Fruit fly (Drosophila melanogaster) whole organism, embryonic: Measurements from ENCODE around the gene CG17168.

Source experiments
- B-H2 ChIP-seq: fragments of 200-800 bp; sonication (Bioruptor generic); optimal IDR thresholded peaks from 2 replicates; lab custom pipeline; 2018; ENCODE audit warnings: missing biosample characterization, mild to moderate bottlenecking, missing genetic modification characterization
- Bdp1 ChIP-seq: fragments of 200-800 bp; sonication (Bioruptor generic); optimal IDR thresholded peaks from 3 replicates; lab custom pipeline; 2016; ENCODE audit warnings: missing biosample characterization, missing genetic modification characterization
- C15 ChIP-seq: fragments of 200-800 bp; sonication (Bioruptor generic); IDR thresholded peaks from 3 replicates; pipeline ENCODE4 v1.3.6; 2022; ENCODE audit warnings: missing biosample characterization, missing genetic modification characterization
- CG11093 ChIP-seq: fragments of 200-800 bp; sonication (Bioruptor generic); IDR thresholded peaks from 3 replicates; pipeline ENCODE4 v1.3.6; 2022; ENCODE audit warnings: missing biosample characterization, missing genetic modification characterization
- CG11560 ChIP-seq: fragments of 200-800 bp; sonication (Bioruptor generic); IDR thresholded peaks from 3 replicates; pipeline ENCODE4 v1.3.6; 2022; ENCODE audit warnings: missing biosample characterization, missing genetic modification characterization
- CG14860 ChIP-seq: fragments of 200-800 bp; sonication (Bioruptor generic); IDR thresholded peaks from 3 replicates; pipeline ENCODE4 v1.3.6; 2022; ENCODE audit warnings: missing biosample characterization, missing genetic modification characterization; ENCODE audit not compliant: partially characterized antibody
- CG16779 ChIP-seq: fragments of 200-800 bp; sonication (Bioruptor generic); IDR thresholded peaks from 2 replicates; pipeline ENCODE4 v1.3.6; 2022; ENCODE audit warnings: missing biosample characterization, missing genetic modification characterization
- CG16813 ChIP-seq: fragments of 200-800 bp; sonication (Bioruptor generic); IDR thresholded peaks from 3 replicates; pipeline ENCODE4 v1.3.6; 2022; ENCODE audit warnings: missing biosample characterization, missing genetic modification characterization; ENCODE audit not compliant: partially characterized antibody
- CG18262 ChIP-seq: fragments of 200-800 bp; optimal IDR thresholded peaks from 3 replicates; lab custom pipeline; 2019; ENCODE audit warnings: missing biosample characterization, mild to moderate bottlenecking, missing genetic modification characterization, moderate library complexity
- CG18599 ChIP-seq: fragments of 200-800 bp; sonication (Bioruptor generic); optimal IDR thresholded peaks from 3 replicates; lab custom pipeline; 2017; ENCODE audit warnings: missing biosample characterization, missing genetic modification characterization, mild to moderate bottlenecking, moderate library complexity, missing genetic modification reagents
- CG31365 ChIP-seq: fragments of 200-800 bp; sonication (Bioruptor generic); optimal IDR thresholded peaks from 2 replicates; lab custom pipeline; 2018; ENCODE audit warnings: missing biosample characterization, mild to moderate bottlenecking, missing genetic modification characterization
- CG31388 ChIP-seq: fragments of 200-800 bp; sonication (Bioruptor generic); optimal IDR thresholded peaks from 2 replicates; lab custom pipeline; 2016; ENCODE audit warnings: missing biosample characterization, missing genetic modification characterization
- CG33557 ChIP-seq: fragments of 200-800 bp; sonication (Bioruptor generic); optimal IDR thresholded peaks from 2 replicates; lab custom pipeline; 2019; ENCODE audit warnings: missing biosample characterization, mild to moderate bottlenecking, missing genetic modification characterization, moderate library complexity
- CG3726 ChIP-seq: fragments of 200-800 bp; sonication (Bioruptor generic); IDR thresholded peaks from 3 replicates; pipeline ENCODE4, ENCODE4 v1.3.6; 2022; ENCODE audit warnings: missing biosample characterization, missing genetic modification characterization
- CG43689 ChIP-seq: fragments of 200-800 bp; sonication (Bioruptor generic); IDR thresholded peaks from 2 replicates; pipeline ENCODE4 v1.3.6; 2022; ENCODE audit warnings: missing biosample characterization, missing genetic modification characterization
- CG4404 ChIP-seq: fragments of 200-800 bp; sonication (Bioruptor generic); IDR thresholded peaks from 2 replicates; pipeline ENCODE4 v1.3.6; 2022; ENCODE audit warnings: missing biosample characterization, missing genetic modification characterization
- CG7271 ChIP-seq: fragments of 200-800 bp; sonication (Bioruptor generic); optimal IDR thresholded peaks from 2 replicates; lab custom pipeline; 2018; ENCODE audit warnings: missing biosample characterization, mild to moderate bottlenecking, missing genetic modification characterization, moderate library complexity
- CG7786 ChIP-seq: fragments of 200-800 bp; sonication (Bioruptor generic); optimal IDR thresholded peaks from 2 replicates; lab custom pipeline; 2016; ENCODE audit warnings: missing biosample characterization, missing genetic modification characterization
- CHES-1-like ChIP-seq: fragments of 200-800 bp; sonication (Bioruptor generic); optimal IDR thresholded peaks from 2 replicates; lab custom pipeline; 2016; ENCODE audit warnings: missing biosample characterization, missing genetic modification characterization
- Ets65A ChIP-seq: fragments of 200-800 bp; sonication (Bioruptor generic); peaks from one replicate; lab custom pipeline; 2016; ENCODE audit warnings: missing biosample characterization, missing genetic modification characterization
- Gug ChIP-seq: fragments of 200-800 bp; sonication (Bioruptor generic); IDR thresholded peaks from 4 replicates; pipeline ENCODE4 v1.3.6; 2022; ENCODE audit warnings: missing biosample characterization, missing genetic modification characterization
- HLH54F ChIP-seq: fragments of 200-800 bp; sonication (Bioruptor generic); optimal IDR thresholded peaks from 3 replicates; lab custom pipeline; 2016; ENCODE audit warnings: missing biosample characterization, missing genetic modification characterization
- Hand ChIP-seq: fragments of 200-800 bp; sonication (Bioruptor generic); optimal IDR thresholded peaks from 2 replicates; lab custom pipeline; 2017; ENCODE audit warnings: mild to moderate bottlenecking, missing biosample characterization, missing genetic modification reagents, missing genetic modification characterization
- HmgZ ChIP-seq: fragments of 200-800 bp; sonication (Bioruptor generic); optimal IDR thresholded peaks from 2 replicates; lab custom pipeline; 2018; ENCODE audit warnings: missing biosample characterization, mild to moderate bottlenecking, missing genetic modification characterization
- Hr39 ChIP-seq: fragments of >200 bp; optimal IDR thresholded peaks from 2 replicates; lab custom pipeline; 2017
- Kr ChIP-seq: fragments of 200-800 bp; sonication (Bioruptor generic); optimal IDR thresholded peaks from 2 replicates; lab custom pipeline; 2017; ENCODE audit warnings: missing biosample characterization, mild to moderate bottlenecking, missing genetic modification characterization
- NC2β ChIP-seq: fragments of 200-800 bp; sonication (Bioruptor generic); optimal IDR thresholded peaks from 2 replicates; lab custom pipeline; 2016; ENCODE audit warnings: missing biosample characterization, missing genetic modification characterization
- NFAT ChIP-seq: fragments of 200-800 bp; sonication (Bioruptor generic); IDR thresholded peaks from 2 replicates; pipeline ENCODE4 v1.3.6; 2022; ENCODE audit warnings: missing biosample characterization, missing genetic modification characterization
- Nf-YB ChIP-seq: fragments of 200-800 bp; sonication (Bioruptor generic); optimal IDR thresholded peaks from 3 replicates; lab custom pipeline; 2019; ENCODE audit warnings: missing biosample characterization, mild to moderate bottlenecking, missing genetic modification characterization, moderate library complexity
- Nf-YC ChIP-seq: fragments of 200-800 bp; optimal IDR thresholded peaks from 3 replicates; lab custom pipeline; 2019; ENCODE audit warnings: missing biosample characterization, mild to moderate bottlenecking, missing genetic modification characterization, moderate library complexity
- Poxn ChIP-seq: fragments of 200-800 bp; sonication (Bioruptor generic); IDR thresholded peaks from 2 replicates; pipeline ENCODE4 v1.3.6; 2022; ENCODE audit warnings: missing biosample characterization, missing genetic modification characterization
- Sin3A ChIP-seq: fragments of >200 bp; optimal IDR thresholded peaks from 2 replicates; lab custom pipeline; 2018
- Sry-β ChIP-seq: fragments of 200-800 bp; sonication (Bioruptor generic); optimal IDR thresholded peaks from 2 replicates; lab custom pipeline; 2018; ENCODE audit warnings: missing biosample characterization, mild to moderate bottlenecking, missing genetic modification characterization, moderate library complexity
- Tbp ChIP-seq: fragments of >200 bp; optimal IDR thresholded peaks from 2 replicates; lab custom pipeline; 2018; ENCODE audit warnings: missing biosample characterization, missing genetic modification characterization
- Usf ChIP-seq: fragments of 200-800 bp; sonication (Bioruptor generic); optimal IDR thresholded peaks from 2 replicates; lab custom pipeline; 2017; ENCODE audit warnings: missing genotype, missing biosample characterization, missing genetic modification characterization
- abd-A ChIP-seq: fragments of 200-800 bp; sonication (Bioruptor generic); optimal IDR thresholded peaks from 3 replicates; lab custom pipeline; 2019; ENCODE audit warnings: missing biosample characterization, mild to moderate bottlenecking, missing genetic modification characterization, moderate library complexity
- ato ChIP-seq: fragments of 200-800 bp; sonication (Bioruptor generic); IDR thresholded peaks from 2 replicates; pipeline ENCODE4 v1.3.6; 2022; ENCODE audit warnings: missing biosample characterization, missing genetic modification characterization; ENCODE audit not compliant: partially characterized antibody
- bowl ChIP-seq: fragments of 200-800 bp; sonication (Bioruptor generic); IDR thresholded peaks from 2 replicates; pipeline ENCODE4 v1.3.6; 2022; ENCODE audit warnings: missing biosample characterization, missing genetic modification characterization
- chm ChIP-seq: fragments of 200-800 bp; sonication (Bioruptor generic); IDR thresholded peaks from 2 replicates; pipeline ENCODE4 v1.3.6; 2022; ENCODE audit warnings: missing biosample characterization, missing genetic modification characterization
- corto ChIP-seq: fragments of 200-800 bp; sonication (Bioruptor generic); optimal IDR thresholded peaks from 2 replicates; lab custom pipeline; 2016; ENCODE audit warnings: missing biosample characterization, mild to moderate bottlenecking, missing genetic modification characterization, moderate library complexity
- gce ChIP-seq: fragments of 200-800 bp; sonication (Bioruptor generic); IDR thresholded peaks from 3 replicates; pipeline ENCODE4 v1.3.6; 2022; ENCODE audit warnings: missing biosample characterization, missing genetic modification characterization
- jumu ChIP-seq: fragments of 200-800 bp; sonication (Bioruptor generic); optimal IDR thresholded peaks from 3 replicates; lab custom pipeline; 2016; ENCODE audit warnings: missing biosample characterization, missing genetic modification characterization
- nerfin-2 ChIP-seq: fragments of 200-800 bp; sonication (Bioruptor generic); IDR thresholded peaks from 2 replicates; pipeline ENCODE4 v1.3.6; 2022; ENCODE audit warnings: missing biosample characterization, missing genetic modification characterization; ENCODE audit not compliant: partially characterized antibody
- nmo ChIP-seq: fragments of 200-800 bp; sonication (Bioruptor generic); optimal IDR thresholded peaks from 2 replicates; lab custom pipeline; 2018; ENCODE audit warnings: missing biosample characterization, mild to moderate bottlenecking, missing genetic modification characterization, moderate library complexity
- phol ChIP-seq: fragments of 200-800 bp; sonication (Bioruptor generic); optimal IDR thresholded peaks from 3 replicates; lab custom pipeline; 2018; ENCODE audit warnings: missing biosample characterization, mild to moderate bottlenecking, missing genetic modification characterization, moderate library complexity
- pita ChIP-seq: fragments of 200-800 bp; sonication (Bioruptor generic); optimal IDR thresholded peaks from 2 replicates; lab custom pipeline; 2017; ENCODE audit warnings: missing biosample characterization, mild to moderate bottlenecking, missing genetic modification characterization
- pzg ChIP-seq: fragments of 200-800 bp; sonication (Bioruptor generic); optimal IDR thresholded peaks from 3 replicates; lab custom pipeline; 2018; ENCODE audit warnings: missing biosample characterization, mild to moderate bottlenecking, missing genetic modification characterization, moderate library complexity
- schlank ChIP-seq: fragments of 200-800 bp; sonication (Bioruptor generic); optimal IDR thresholded peaks from 2 replicates; lab custom pipeline; 2018; ENCODE audit warnings: missing biosample characterization, mild to moderate bottlenecking, missing genetic modification characterization
- scrt ChIP-seq: fragments of 200-800 bp; sonication (Bioruptor generic); optimal IDR thresholded peaks from 2 replicates; lab custom pipeline; 2018; ENCODE audit warnings: missing biosample characterization, mild to moderate bottlenecking, missing genetic modification characterization, moderate library complexity
- so ChIP-seq: fragments of 200-800 bp; sonication (Bioruptor generic); IDR thresholded peaks from 3 replicates; pipeline ENCODE4 v1.3.6; 2022; ENCODE audit warnings: missing biosample characterization, missing genetic modification characterization
- toy ChIP-seq: fragments of 200-800 bp; sonication (Bioruptor generic); IDR thresholded peaks from 2 replicates; pipeline ENCODE4 v1.3.6; 2022; ENCODE audit warnings: missing biosample characterization, missing genetic modification characterization
- trem ChIP-seq: fragments of 200-800 bp; optimal IDR thresholded peaks from 3 replicates; lab custom pipeline; 2019; ENCODE audit warnings: missing biosample characterization, mild to moderate bottlenecking, missing genetic modification characterization, moderate library complexity
- trh ChIP-seq: fragments of 200-800 bp; sonication (Bioruptor generic); optimal IDR thresholded peaks from 2 replicates; lab custom pipeline; 2016; ENCODE audit warnings: missing biosample characterization, missing genetic modification characterization

CG17168 gene

dm6 chrX:23082407-23082905 lies at the start of gene CG17168, which contains the start of gene CG17163 (continued):
- TF ChIP-seq Sin3A, result peak; percentile 28
- no peak for TF ChIP-seq trh
- TF ChIP-seq Sry-β (GFP tag; lab: Kevin White, UChicago), result no peak
- TF ChIP-seq CG14860 (GFP tag; lab: Robert Waterston, UW), result no peak
- TF ChIP-seq abd-A (tag; lab: Kevin White, UChicago), result no peak
- no peak for TF ChIP-seq jumu (GFP tag; lab: Kevin White, UChicago)
- TF ChIP-seq pzg, result peak; percentile 11
- no peak for TF ChIP-seq pita (GFP tag; lab: Kevin White, UChicago)
- no peak for TF ChIP-seq CG31388 (GFP tag; lab: Kevin White, UChicago)
- TF ChIP-seq CG16813 (GFP tag; lab: Robert Waterston, UW), result peak; percentile 47; the same call in 2 of the 3 replicates
- TF ChIP-seq chm (GFP tag; lab: Robert Waterston, UW), result no peak
- no peak for TF ChIP-seq nerfin-2 (GFP tag; lab: Robert Waterston, UW)
- TF ChIP-seq Nf-YB (GFP tag; lab: Kevin White, UChicago), result no peak
- TF ChIP-seq CG18599, result no peak
- no peak for TF ChIP-seq CG11093 (GFP tag; lab: Robert Waterston, UW)
- no peak for TF ChIP-seq toy (GFP tag; lab: Robert Waterston, UW)
- no peak for TF ChIP-seq HLH54F (GFP tag; lab: Kevin White, UChicago)
- no peak for TF ChIP-seq gce (GFP tag; lab: Robert Waterston, UW)
- TF ChIP-seq Poxn, result no peak
- no peak for TF ChIP-seq Tbp (GFP tag; lab: Kevin White, UChicago)
- TF ChIP-seq CG7271 (tag; lab: Kevin White, UChicago), result no peak
- no peak for TF ChIP-seq CG3726
- TF ChIP-seq bowl, result no peak
- TF ChIP-seq Nf-YC (tag; lab: Kevin White, UChicago), result no peak
- TF ChIP-seq Gug (GFP tag; lab: Robert Waterston, UW), result no peak
- no peak for TF ChIP-seq ato (GFP tag; lab: Robert Waterston, UW)
- TF ChIP-seq so (GFP tag; lab: Robert Waterston, UW), result no peak
- no peak for TF ChIP-seq CG31365 (tag; lab: Kevin White, UChicago)
- no peak for TF ChIP-seq corto
- TF ChIP-seq CG7786, result no peak
- no peak for TF ChIP-seq CG11560
- no peak for TF ChIP-seq phol (tag; lab: Kevin White, UChicago)
- peak; percentile 6 for TF ChIP-seq trem (tag; lab: Kevin White, UChicago)
- no peak for TF ChIP-seq schlank
- no peak for TF ChIP-seq CG18262 (tag; lab: Kevin White, UChicago)
- no peak for TF ChIP-seq CG43689 (GFP tag; lab: Robert Waterston, UW)
- no peak for TF ChIP-seq Ets65A
- TF ChIP-seq Kr (GFP tag; lab: Kevin White, UChicago), result no peak
- TF ChIP-seq CG4404 (GFP tag; lab: Robert Waterston, UW), result no peak
- TF ChIP-seq CHES-1-like (GFP tag; lab: Kevin White, UChicago), result no peak
- no peak for TF ChIP-seq Bdp1
- TF ChIP-seq B-H2 (GFP tag; lab: Kevin White, UChicago), result no peak
- TF ChIP-seq NC2β (GFP tag; lab: Kevin White, UChicago), result no peak
- TF ChIP-seq CG16779 (GFP tag; lab: Robert Waterston, UW), result no peak
- TF ChIP-seq C15 (GFP tag; lab: Robert Waterston, UW), result no peak
- no peak for TF ChIP-seq Hand (GFP tag; lab: Kevin White, UChicago)
- no peak for TF ChIP-seq HmgZ (tag; lab: Kevin White, UChicago)
- TF ChIP-seq Hr39 (lab: Kevin White, UChicago), result no peak
- TF ChIP-seq CG33557 (GFP tag; lab: Kevin White, UChicago), result no peak
- TF ChIP-seq Usf (GFP tag; lab: Kevin White, UChicago), result no peak
- no peak for TF ChIP-seq NFAT (GFP tag; lab: Robert Waterston, UW)
- TF ChIP-seq scrt (GFP tag; lab: Kevin White, UChicago), result no peak
- TF ChIP-seq nmo, result no peak
